Fruit fly (Drosophila melanogaster): ENCODE data around the gene Jon65Aii.

The Jon65Aii gene

DNA sequence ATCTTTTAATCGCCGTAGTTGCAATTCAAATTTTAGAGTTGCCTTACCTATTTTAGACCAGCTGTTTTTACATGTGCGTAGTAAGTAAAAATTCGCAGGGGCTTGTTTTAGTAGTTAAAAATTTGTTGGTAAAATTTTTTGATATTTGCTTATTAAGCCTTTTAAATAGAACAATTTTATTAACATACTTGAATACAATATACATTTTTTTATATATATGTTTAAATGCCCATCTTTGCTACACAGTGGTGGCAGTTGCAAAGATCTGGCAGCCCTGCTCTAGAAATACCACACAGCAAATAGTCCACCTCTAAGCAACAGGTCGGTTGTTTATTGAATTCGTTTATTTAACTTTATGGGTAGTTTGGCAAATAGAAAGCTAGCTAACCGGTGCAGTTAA is 42.6 kb downstream of the Jon65Aii start, which contains the start of the genes CG10467 and loj:
Gene CG10467 (minus strand): TSS at position 51 of the 400 bp plus-strand sequence.
Gene loj (plus strand): TSS at position 291 of the 400 bp plus-strand sequence.
- TF ChIP-seq CG12605 (GFP tag; IDR thresholded peaks at IDR 0.05) (peak; percentile 81), CG8301 (tag; optimal IDR thresholded peaks at IDR 0.05) (peak; percentile 82), CG9948 (tag; optimal IDR thresholded peaks at IDR 0.05) (peak; percentile 94), Pif1B (GFP tag; optimal IDR thresholded peaks at IDR 0.05) (peak; percentile 72), EcR (GFP tag; optimal IDR thresholded peaks at IDR 0.05) (no peak), rn (GFP tag; IDR thresholded peaks at IDR 0.05) (peak; percentile 95), gl (tag; optimal IDR thresholded peaks at IDR 0.05) (peak; percentile 37), CG14655 (GFP tag; optimal IDR thresholded peaks at IDR 0.05) (peak; percentile 88), fd96Ca (GFP tag; IDR thresholded peaks at IDR 0.05) (peak; percentile 87), CG4496 (GFP tag; IDR thresholded peaks at IDR 0.05) (peak; percentile 96), Ets98B (GFP tag; IDR thresholded peaks at IDR 0.05) (peak; percentile 88), CG8159 (tag; optimal IDR thresholded peaks at IDR 0.05) (peak; percentile 91), CG32121 (GFP tag; IDR thresholded peaks at IDR 0.05) (peak; percentile 86), CG34367 (tag; optimal IDR thresholded peaks at IDR 0.05) (peak; percentile 85), CG10348 (GFP tag; IDR thresholded peaks at IDR 0.05) (peak; percentile 87), CG17806 (tag; optimal IDR thresholded peaks at IDR 0.05) (peak; percentile 94), Snoo (tag; optimal IDR thresholded peaks at IDR 0.05) (peak; percentile 86), D1 (tag; optimal IDR thresholded peaks at IDR 0.05) (peak; percentile 78), CG13204 (GFP tag; optimal IDR thresholded peaks at IDR 0.05) (no peak), CG15710 (tag; optimal IDR thresholded peaks at IDR 0.05) (peak; percentile 88), Pif1A (GFP tag; optimal IDR thresholded peaks at IDR 0.05) (peak; percentile 74)

dm6 chr3L:6097270-6097669 is 45.1 kb downstream of the Jon65Aii start, which contains the start of gene Ets65A:
TSS of gene Ets65A (plus strand) at chr3L:6097617.
- TF ChIP-seq Ets98B (GFP tag; IDR thresholded peaks at IDR 0.05) (no peak), Pif1B (GFP tag; optimal IDR thresholded peaks at IDR 0.05) (no peak), CG10348 (GFP tag; IDR thresholded peaks at IDR 0.05) (no peak), CG15710 (tag; optimal IDR thresholded peaks at IDR 0.05) (no peak), CG32121 (GFP tag; IDR thresholded peaks at IDR 0.05) (no peak)
